Worm (Caenorhabditis elegans) whole organism, late embryonic: ENCODE results near the gene gadr-3.

ENCODE experiments used
- C38D4.7 ChIP-seq: fragments of 200-800 bp; sonication (Bioruptor generic); optimal IDR thresholded peaks from 2 replicates; lab custom pipeline; 2018; ENCODE audit warnings: mild to moderate bottlenecking, missing genetic modification characterization, moderate library complexity, missing compliant biosample characterization
- che-1 ChIP-seq: sonication (generic microtip); optimal IDR thresholded peaks from 2 replicates; lab custom pipeline; 2016; ENCODE audit warnings: mild to moderate bottlenecking, missing genetic modification characterization, missing compliant biosample characterization
- fax-1 ChIP-seq: sonication (generic microtip); optimal IDR thresholded peaks from 2 replicates; lab custom pipeline; 2016; ENCODE audit warnings: missing genotype, missing genetic modification characterization, missing compliant biosample characterization
- nfya-1 ChIP-seq: sonication (generic microtip); optimal IDR thresholded peaks from 2 replicates; lab custom pipeline; 2017; ENCODE audit warnings: missing genetic modification characterization, mild to moderate bottlenecking, missing compliant biosample characterization, antibody characterized with exemption, moderate library complexity
- nhr-11 ChIP-seq: fragments of 150-350 bp; optimal IDR thresholded peaks from 2 replicates; lab custom pipeline; 2014; ENCODE audit warnings: missing biosample characterization, missing genetic modification characterization
- unc-3 ChIP-seq, 2 experiments: fragments of 200-800 bp in 1 of 2; sonication (Bioruptor generic) in 1 of 2; sonication (generic microtip) in 1 of 2; conservative IDR thresholded peaks in 1 of 2; optimal IDR thresholded peaks in 1 of 2; 2 replicates each; pipeline versions ENCODE4 v1.3.6 to Lab custom; 2016 to 2022; ENCODE audit warnings: missing compliant biosample characterization in 2 of 2, missing genetic modification characterization in 2 of 2, missing genetic modification reagents in 1 of 2

DNA sequence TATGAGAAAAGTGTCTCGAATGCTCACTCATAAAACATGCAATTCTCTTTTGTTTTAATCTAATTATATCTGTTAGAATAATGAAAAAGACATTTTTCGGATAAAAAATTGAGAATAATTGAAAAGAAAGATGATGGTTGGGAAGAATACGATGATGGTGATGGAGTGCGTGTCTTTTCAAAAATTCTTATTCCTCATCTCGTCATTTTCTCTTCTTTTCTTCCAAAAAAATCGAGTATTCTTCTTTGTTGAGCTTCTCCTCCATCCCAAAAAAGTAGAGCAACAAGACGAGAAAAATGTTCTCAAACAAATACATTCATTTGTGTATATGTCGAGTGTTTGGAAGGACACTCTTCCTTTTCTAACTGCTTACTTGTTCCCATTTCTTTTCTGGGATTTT lies 11.8 kb upstream of the gadr-3 start:
- TF ChIP-seq unc-3 (GFP tag; conservative IDR thresholded peaks at IDR 0.05; lab: Robert Waterston, UW) (no peak), unc-3 (tag; optimal IDR thresholded peaks at IDR 0.05; lab: Kevin White, UChicago) (no peak), fax-1 (tag; lab: Kevin White, UChicago) (no peak), nfya-1 (tag; lab: Kevin White, UChicago) (no peak), che-1 (no peak), C38D4.7 (GFP tag; lab: Kevin White, UChicago) (no peak), nhr-11 (no peak)
